Fruit fly (Drosophila melanogaster): Measurements from ENCODE around the gene FucT6.

Gene FucT6

DNA sequence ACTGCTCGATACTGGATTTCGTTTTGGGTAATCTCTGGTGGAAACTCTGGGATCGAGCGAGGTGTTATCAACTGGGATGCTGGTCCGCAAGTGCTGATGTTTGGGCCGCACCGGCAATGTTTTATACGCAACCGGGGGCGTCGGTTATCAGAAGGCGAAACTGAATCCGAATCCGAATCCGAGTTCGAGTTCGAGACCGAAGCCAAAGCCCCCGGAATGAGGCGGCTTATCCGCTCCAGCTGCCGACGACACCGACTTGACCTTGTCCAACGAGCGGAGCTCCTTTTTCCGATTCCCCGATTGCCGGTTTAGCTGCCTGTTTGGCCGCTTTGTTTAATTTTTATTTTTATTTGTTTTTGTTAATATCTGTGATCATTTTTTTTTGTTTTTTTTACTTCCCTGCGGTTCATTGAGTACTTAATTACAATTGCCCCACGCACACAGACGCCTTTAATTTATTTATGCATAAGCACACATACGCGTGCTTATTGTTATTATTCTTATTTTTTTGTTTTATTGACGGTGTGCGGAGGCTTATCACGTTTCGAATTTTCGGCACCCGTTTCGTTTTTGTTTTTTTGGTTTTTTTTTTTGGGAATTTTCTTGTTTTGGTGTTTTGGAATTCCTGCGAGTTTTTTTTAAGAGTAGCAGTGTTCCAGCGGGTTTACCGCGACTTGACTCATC is 4.7 kb downstream of the FucT6 start, which contains the start of gene CG2444 (continued):
- TF ChIP-seq NFAT (GFP tag; IDR thresholded peaks at IDR 0.05): no peak
- peak; percentile 6 for TF ChIP-seq cg (GFP tag; optimal IDR thresholded peaks at IDR 0.05)
- TF ChIP-seq CG42726 (GFP tag; IDR thresholded peaks at IDR 0.05; ENCODE audit: partially characterized antibody): no peak
- TF ChIP-seq CG4328 (GFP tag; optimal IDR thresholded peaks at IDR 0.05): no peak
- TF ChIP-seq CG8478 (optimal IDR thresholded peaks at IDR 0.05): no peak
- TF ChIP-seq lbe (GFP tag; optimal IDR thresholded peaks at IDR 0.05): peak; percentile 55
- no peak for TF ChIP-seq CG16863 (GFP tag; optimal IDR thresholded peaks at IDR 0.05)

DNA sequence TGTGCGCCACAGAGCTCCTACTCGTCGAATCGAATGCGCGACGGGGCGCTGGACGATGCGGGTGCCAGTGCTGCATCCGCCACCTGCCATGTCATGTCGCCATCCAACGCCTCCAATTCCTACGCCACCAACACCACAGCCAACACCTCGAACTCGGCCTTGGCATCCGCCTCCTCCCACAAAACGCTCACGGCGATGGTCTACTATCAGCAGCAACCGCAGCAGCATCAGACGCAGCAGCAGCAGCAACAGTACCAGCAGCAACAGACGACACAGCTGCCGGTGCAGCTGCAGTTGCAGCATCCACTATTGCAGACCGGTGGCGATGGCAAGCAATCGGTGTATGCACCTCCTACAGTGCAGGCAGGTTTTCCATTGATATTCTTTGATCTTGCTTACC is 9.0 kb downstream of the FucT6 start:
- TF ChIP-seq sna (GFP tag; IDR thresholded peaks at IDR 0.05; ENCODE audit: partially characterized antibody) (0 out of 2 replicates have a peak, but pooled peaks have one; percentile 16), CG8478 (optimal IDR thresholded peaks at IDR 0.05) (peak; percentile 64), CG18476 (GFP tag; optimal IDR thresholded peaks at IDR 0.05) (no peak), Ets65A (GFP tag) (peak; percentile 45)

DNA sequence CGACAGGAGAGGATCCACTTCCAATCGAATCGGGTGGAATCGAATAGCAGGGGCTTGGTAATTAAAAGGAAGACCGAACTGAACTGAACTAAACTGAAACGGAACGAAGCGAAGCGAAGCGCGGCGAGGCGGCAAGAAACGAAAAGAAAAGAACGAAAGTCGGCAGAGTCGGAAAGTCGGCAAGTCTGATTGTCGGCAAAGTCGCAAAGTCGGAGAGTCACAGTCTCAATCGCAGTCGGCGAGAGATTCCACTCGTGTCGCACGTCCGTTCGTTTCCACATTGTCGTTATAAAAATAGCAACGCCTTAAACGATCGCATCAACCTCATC is 13.9 kb downstream of the FucT6 start:
- TF ChIP-seq CG10147 (GFP tag; optimal IDR thresholded peaks at IDR 0.05) (no peak), CG30403 (GFP tag; optimal IDR thresholded peaks at IDR 0.05) (no peak), bbx (GFP tag; IDR thresholded peaks at IDR 0.05; ENCODE audit: partially characterized antibody) (0 out of 2 replicates have a peak, but pooled peaks have one; percentile 16), Ravus (GFP tag; IDR thresholded peaks at IDR 0.05) (no peak), sens (GFP tag) (peak; percentile 44), Trl (optimal IDR thresholded peaks at IDR 0.05) (peak in 1 of 2 experiments; percentile 18), Trl (GFP tag; optimal IDR thresholded peaks at IDR 0.05) (no peak), gfzf (GFP tag; optimal IDR thresholded peaks at IDR 0.05) (no peak), CG12155 (GFP tag; optimal IDR thresholded peaks at IDR 0.05) (no peak), pfk (GFP tag; optimal IDR thresholded peaks at IDR 0.05) (peak; percentile 92), CG6175 (GFP tag; IDR thresholded peaks at IDR 0.05) (no peak), CG14965 (GFP tag; optimal IDR thresholded peaks at IDR 0.05; ENCODE audit: borderline replicate concordance) (no peak), CG8281 (tag; optimal IDR thresholded peaks at IDR 0.05) (no peak), onecut (GFP tag; IDR thresholded peaks at IDR 0.05) (no peak), Deaf1 (tag; optimal IDR thresholded peaks at IDR 0.05) (peak; percentile 88), CG11247 (GFP tag; IDR thresholded peaks at IDR 0.05) (no peak), CG2199 (GFP tag; IDR thresholded peaks at IDR 0.05) (0 out of 3 replicates have a peak, but pooled peaks have one; percentile 54), Blimp-1 (GFP tag; optimal IDR thresholded peaks at IDR 0.05) (no peak), disco-r (GFP tag; optimal IDR thresholded peaks at IDR 0.05) (no peak), Dp (GFP tag; optimal IDR thresholded peaks at IDR 0.05) (no peak), CG15011 (GFP tag; optimal IDR thresholded peaks at IDR 0.05) (no peak), CG1603 (tag; optimal IDR thresholded peaks at IDR 0.05) (no peak), CG7372 (GFP tag; IDR thresholded peaks at IDR 0.05) (no peak), Dip2 (GFP tag; IDR thresholded peaks at IDR 0.05) (no peak), CG2202 (tag; optimal IDR thresholded peaks at IDR 0.05) (no peak), Sin3A (optimal IDR thresholded peaks at IDR 0.05) (no peak), Hey (tag; optimal IDR thresholded peaks at IDR 0.05) (no peak), CG30431 (GFP tag; optimal IDR thresholded peaks at IDR 0.05) (no peak), Ets65A (GFP tag) (no peak), hkb (optimal IDR thresholded peaks at IDR 0.05) (no peak), hkb (GFP tag; IDR thresholded peaks at IDR 0.05) (0 out of 2 replicates have a peak, but pooled peaks have one; percentile 12), al (GFP tag; IDR thresholded peaks at IDR 0.05) (no peak), tll (GFP tag; optimal IDR thresholded peaks at IDR 0.05) (peak in 1 of 2 experiments; percentile 4), gce (GFP tag; IDR thresholded peaks at IDR 0.05) (no peak), Myb (GFP tag; optimal IDR thresholded peaks at IDR 0.05) (no peak)

All from whole organism, embryonic.